Worm (Caenorhabditis elegans) whole organism, early embryonic: ENCODE data around the gene ZK285.2.

Source experiments
- B0310.2 ChIP-seq: sonication (generic microtip); optimal IDR thresholded peaks from 2 replicates; lab custom pipeline; 2016; ENCODE audit warnings: mild to moderate bottlenecking, missing genetic modification characterization, missing compliant biosample characterization
- F13C5.2 ChIP-seq: sonication (generic microtip); optimal IDR thresholded peaks from 2 replicates; lab custom pipeline; 2017; ENCODE audit warnings: mild to moderate bottlenecking, missing genetic modification characterization, inconsistent platforms, missing compliant biosample characterization
- aly-1 ChIP-seq: sonication (generic microtip); optimal IDR thresholded peaks from 2 replicates; lab custom pipeline; 2016; ENCODE audit warnings: missing genetic modification characterization, missing compliant biosample characterization
- ama-1 ChIP-seq: fragments of 150-350 bp; optimal IDR thresholded peaks from 2 replicates; lab custom pipeline; 2014
- ceh-13 ChIP-seq: fragments of 200-800 bp; sonication (Bioruptor generic); optimal IDR thresholded peaks from 2 replicates; lab custom pipeline; 2018; ENCODE audit warnings: mild to moderate bottlenecking, missing genetic modification characterization, missing compliant biosample characterization
- ceh-36 ChIP-seq: sonication (generic microtip); optimal IDR thresholded peaks from 2 replicates; lab custom pipeline; 2016; ENCODE audit warnings: missing genetic modification characterization, inconsistent platforms, missing compliant biosample characterization
- ets-7 ChIP-seq: sonication (generic microtip); optimal IDR thresholded peaks from 2 replicates; lab custom pipeline; 2016; ENCODE audit warnings: missing genotype, missing genetic modification characterization, missing compliant biosample characterization
- flt-1 ChIP-seq: fragments of 200-800 bp; sonication (Bioruptor generic); IDR thresholded peaks from 2 replicates; pipeline ENCODE4 v1.3.6; 2022; ENCODE audit warnings: missing genetic modification characterization, missing compliant biosample characterization
- hmbx-1 ChIP-seq: sonication (generic microtip); optimal IDR thresholded peaks from 2 replicates; lab custom pipeline; 2016; ENCODE audit warnings: mild to moderate bottlenecking, missing genetic modification characterization, missing compliant biosample characterization
- hmg-4 ChIP-seq: fragments of 200-800 bp; sonication (Bioruptor generic); optimal IDR thresholded peaks from 2 replicates; lab custom pipeline; 2018; ENCODE audit warnings: mild to moderate bottlenecking, missing genetic modification characterization, missing compliant biosample characterization
- hnd-1 ChIP-seq: sonication (generic microtip); optimal IDR thresholded peaks from 2 replicates; lab custom pipeline; 2016; ENCODE audit warnings: missing genetic modification characterization, missing compliant biosample characterization
- pes-1 ChIP-seq: fragments of 200-800 bp; sonication (Bioruptor generic); IDR thresholded peaks from 2 replicates; pipeline ENCODE4 v1.3.6; 2022; ENCODE audit warnings: missing genetic modification reagents, missing genetic modification characterization, missing compliant biosample characterization
- scrt-1 ChIP-seq: fragments of 200-800 bp; sonication (Bioruptor generic); IDR thresholded peaks from 2 replicates; pipeline ENCODE4 v1.3.6; 2022; ENCODE audit warnings: missing genetic modification characterization, missing compliant biosample characterization
- sea-1 ChIP-seq: fragments of 200-800 bp; sonication (Bioruptor generic); conservative IDR thresholded peaks from 2 replicates; pipeline ENCODE4 v1.3.6; 2022; ENCODE audit warnings: missing genetic modification characterization, missing compliant biosample characterization
- tbx-11 ChIP-seq: fragments of 200-800 bp; sonication (Bioruptor generic); IDR thresholded peaks from 2 replicates; pipeline ENCODE4 v1.3.6; 2022; ENCODE audit warnings: missing genetic modification characterization, missing compliant biosample characterization
- tbx-37 ChIP-seq: fragments of 200-800 bp; sonication (Bioruptor generic); conservative IDR thresholded peaks from 2 replicates; pipeline ENCODE4 v1.3.6; 2022; ENCODE audit warnings: missing genetic modification reagents, missing genetic modification characterization, missing compliant biosample characterization
- tra-4 ChIP-seq: sonication (generic microtip); optimal IDR thresholded peaks from 2 replicates; lab custom pipeline; 2017; ENCODE audit warnings: missing genetic modification characterization, missing compliant biosample characterization

Gene ZK285.2

ce11 chrV:16046573-16046972 lies at the start of gene ZK285.2:
TSS of gene ZK285.2 (plus strand) at chrV:16046873.
- TF ChIP-seq hmbx-1 (no peak), flt-1 (GFP tag; lab: Robert Waterston, UW) (no peak), ceh-36 (tag; lab: Kevin White, UChicago) (no peak), pes-1 (no peak), scrt-1 (GFP tag; lab: Robert Waterston, UW) (no peak), tbx-37 (GFP tag; lab: Robert Waterston, UW) (no peak), B0310.2 (tag; lab: Kevin White, UChicago) (no peak), F13C5.2 (tag; lab: Kevin White, UChicago) (no peak), hnd-1 (no peak), ets-7 (tag; lab: Kevin White, UChicago) (no peak), ama-1 (lab: Kevin White, UChicago) (no peak), ceh-13 (GFP tag; lab: Kevin White, UChicago) (no peak), aly-1 (no peak)

DNA sequence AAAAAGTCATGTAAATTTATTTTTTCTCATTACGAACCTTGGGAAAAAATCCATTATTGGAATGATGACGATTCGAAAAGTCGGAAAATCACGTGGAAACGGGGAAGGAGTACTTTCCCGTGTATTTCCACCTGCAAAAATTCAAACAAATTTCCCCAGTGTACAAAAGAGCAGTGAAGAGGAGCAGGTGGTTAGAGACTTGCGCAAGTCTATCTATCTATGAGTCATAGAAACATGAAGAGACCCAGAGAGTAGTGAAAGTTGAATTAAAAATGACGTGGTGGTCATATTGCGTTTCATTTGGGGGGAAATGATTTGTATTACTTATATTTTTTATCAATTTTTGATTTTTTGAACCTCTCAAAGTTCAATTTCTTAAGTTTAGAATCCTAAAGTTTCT lies 46.2 kb upstream of the ZK285.2 start, which contains the start of gene nhr-50:
nhr-50 (minus strand) TSS at position 199 of the 400 bp plus-strand sequence.
- TF ChIP-seq B0310.2 (tag; lab: Kevin White, UChicago) (no peak), ceh-13 (GFP tag; lab: Kevin White, UChicago) (no peak), sea-1 (no peak), ceh-36 (tag; lab: Kevin White, UChicago) (no peak), aly-1 (no peak), F13C5.2 (tag; lab: Kevin White, UChicago) (no peak), tbx-11 (GFP tag; lab: Robert Waterston, UW) (no peak), hnd-1 (no peak), tra-4 (tag; lab: Kevin White, UChicago) (no peak), pes-1 (no peak), tbx-37 (GFP tag; lab: Robert Waterston, UW) (no peak), ama-1 (lab: Kevin White, UChicago) (no peak), hmg-4 (GFP tag; lab: Kevin White, UChicago) (no peak), ets-7 (tag; lab: Kevin White, UChicago) (no peak), scrt-1 (GFP tag; lab: Robert Waterston, UW) (no peak), flt-1 (GFP tag; lab: Robert Waterston, UW) (no peak), hmbx-1 (no peak)

- TF ChIP-seq hmg-4 (GFP tag; lab: Kevin White, UChicago) (no peak), tra-4 (tag; lab: Kevin White, UChicago) (no peak), aly-1 (no peak), ceh-36 (tag; lab: Kevin White, UChicago) (no peak), tbx-37 (GFP tag; lab: Robert Waterston, UW) (no peak), hmbx-1 (no peak), sea-1 (no peak), B0310.2 (tag; lab: Kevin White, UChicago) (no peak), ceh-13 (GFP tag; lab: Kevin White, UChicago) (no peak), ama-1 (lab: Kevin White, UChicago) (no peak), hnd-1 (no peak), F13C5.2 (tag; lab: Kevin White, UChicago) (no peak), tbx-11 (GFP tag; lab: Robert Waterston, UW) (no peak), flt-1 (GFP tag; lab: Robert Waterston, UW) (no peak), scrt-1 (GFP tag; lab: Robert Waterston, UW) (no peak), pes-1 (no peak), ets-7 (tag; lab: Kevin White, UChicago) (no peak)
Measured at ce11 chrV:16002288-16002687, 44.4 kb upstream of the ZK285.2 start, which contains the start of gene nhr-63. TSS of gene nhr-63 (plus strand) at chrV:16002588.

DNA sequence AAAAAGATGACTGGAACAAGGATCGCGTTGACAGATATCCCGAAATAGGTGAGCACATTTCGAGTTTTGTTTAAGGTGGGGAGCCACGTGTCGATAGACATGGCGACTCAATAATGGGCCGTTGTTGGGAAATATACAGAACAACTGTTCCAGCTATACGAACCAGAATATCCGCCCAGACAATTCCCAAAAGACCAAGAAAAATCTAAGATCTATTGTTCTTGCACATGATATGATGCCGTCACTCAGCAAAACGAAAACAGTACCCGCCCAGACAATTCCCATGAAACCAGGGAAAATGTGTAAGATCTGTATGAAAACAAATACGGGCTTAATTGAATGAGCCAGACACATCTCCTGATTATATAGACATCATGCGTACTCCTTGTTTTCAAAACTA lies 39.2 kb upstream of the ZK285.2 start, which contains the start of gene str-231:
str-231 (minus strand) TSS at position 101 of the 400 bp plus-strand sequence.
- TF ChIP-seq pes-1 (no peak), ama-1 (lab: Kevin White, UChicago) (no peak), tra-4 (tag; lab: Kevin White, UChicago) (no peak), sea-1 (no peak), hmg-4 (GFP tag; lab: Kevin White, UChicago) (no peak), ceh-13 (GFP tag; lab: Kevin White, UChicago) (no peak), flt-1 (GFP tag; lab: Robert Waterston, UW) (no peak), F13C5.2 (tag; lab: Kevin White, UChicago) (no peak), scrt-1 (GFP tag; lab: Robert Waterston, UW) (no peak), aly-1 (no peak), tbx-37 (GFP tag; lab: Robert Waterston, UW) (no peak), ceh-36 (tag; lab: Kevin White, UChicago) (no peak), ets-7 (tag; lab: Kevin White, UChicago) (no peak), B0310.2 (tag; lab: Kevin White, UChicago) (no peak), hmbx-1 (no peak), tbx-11 (GFP tag; lab: Robert Waterston, UW) (no peak), hnd-1 (no peak)

DNA sequence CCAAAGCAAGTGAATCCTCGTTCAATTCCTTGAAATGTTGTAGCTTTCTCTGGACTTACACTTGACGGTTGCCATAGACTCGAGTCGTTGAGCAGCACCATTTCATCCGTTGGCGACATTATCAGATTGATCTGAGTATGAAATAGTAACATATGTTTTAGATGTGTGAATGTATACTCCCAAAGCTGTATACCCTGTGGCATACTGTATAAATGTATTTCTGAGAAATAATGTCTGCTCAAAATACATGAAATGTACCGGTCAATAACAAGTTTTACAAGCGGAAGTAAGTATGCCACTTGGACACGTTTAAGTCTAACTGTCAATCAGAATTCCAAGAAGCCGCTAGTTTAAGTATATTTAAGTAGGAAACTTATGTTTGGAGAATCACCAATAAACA lies 37.1 kb upstream of the ZK285.2 start, which contains the start of gene str-233:
str-233 (minus strand) TSS at position 101 of the 400 bp plus-strand sequence.
- TF ChIP-seq ets-7 (tag; lab: Kevin White, UChicago): no peak
- no peak for TF ChIP-seq pes-1
- no peak for TF ChIP-seq tbx-37 (GFP tag; lab: Robert Waterston, UW)
- TF ChIP-seq ama-1 (lab: Kevin White, UChicago): no peak
- TF ChIP-seq ceh-13 (GFP tag; lab: Kevin White, UChicago): no peak
- TF ChIP-seq tbx-11 (GFP tag; lab: Robert Waterston, UW): no peak

DNA sequence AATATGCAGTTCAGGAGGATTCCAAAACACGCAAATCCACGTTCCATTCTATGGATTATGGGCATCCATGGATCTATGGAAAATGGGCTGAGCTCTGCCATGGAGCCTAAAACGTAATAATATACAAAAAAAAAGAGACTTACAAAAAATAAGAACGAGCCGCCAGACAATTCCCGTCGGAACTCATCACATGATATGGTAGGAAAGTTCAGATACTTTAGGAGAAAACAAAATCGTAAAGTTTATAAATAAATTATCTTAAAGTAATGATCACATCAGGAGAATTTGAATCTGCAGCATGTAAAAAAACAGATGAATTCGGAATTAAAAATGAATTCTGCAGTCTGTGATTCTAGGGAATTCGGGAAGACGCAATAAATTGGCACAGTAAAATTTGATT lies 31.0 kb upstream of the ZK285.2 start, which contains the start of gene str-232:
str-232 (minus strand) TSS at position 101 of the 400 bp plus-strand sequence.
- no peak for TF ChIP-seq sea-1
- TF ChIP-seq ama-1 (lab: Kevin White, UChicago): no peak
- no peak for TF ChIP-seq tbx-11 (GFP tag; lab: Robert Waterston, UW)
- TF ChIP-seq ets-7 (tag; lab: Kevin White, UChicago): no peak
- TF ChIP-seq hnd-1: no peak
- no peak for TF ChIP-seq tbx-37 (GFP tag; lab: Robert Waterston, UW)
- TF ChIP-seq tra-4 (tag; lab: Kevin White, UChicago): no peak
- no peak for TF ChIP-seq B0310.2 (tag; lab: Kevin White, UChicago)
- TF ChIP-seq ceh-36 (tag; lab: Kevin White, UChicago): no peak
- no peak for TF ChIP-seq F13C5.2 (tag; lab: Kevin White, UChicago)
- TF ChIP-seq pes-1: no peak
- TF ChIP-seq hmbx-1: no peak
- no peak for TF ChIP-seq ceh-13 (GFP tag; lab: Kevin White, UChicago)
- no peak for TF ChIP-seq flt-1 (GFP tag; lab: Robert Waterston, UW)
- TF ChIP-seq scrt-1 (GFP tag; lab: Robert Waterston, UW): no peak
- no peak for TF ChIP-seq hmg-4 (GFP tag; lab: Kevin White, UChicago)
